Fruit fly (Drosophila melanogaster) whole organism, prepupa: Measurements from ENCODE around the gene RnpS1.

Experiments used
- CG10631 ChIP-seq: fragments of 200-800 bp; sonication (Bioruptor generic); optimal IDR thresholded peaks from 2 replicates; lab custom pipeline; 2016; ENCODE audit warnings: missing biosample characterization, missing genetic modification characterization
- CG10669 ChIP-seq: fragments of 200-800 bp; sonication (Bioruptor generic); optimal IDR thresholded peaks from 3 replicates; lab custom pipeline; 2018; ENCODE audit warnings: missing biosample characterization, mild to moderate bottlenecking, missing genetic modification characterization, moderate library complexity
- CG11294 ChIP-seq: fragments of 200-800 bp; sonication (Bioruptor generic); IDR thresholded peaks from 2 replicates; pipeline ENCODE4 v1.3.6; 2022; ENCODE audit warnings: missing biosample characterization, missing genetic modification characterization
- CG11902 ChIP-seq: fragments of 200-800 bp; sonication (Bioruptor generic); optimal IDR thresholded peaks from 3 replicates; lab custom pipeline; 2016; ENCODE audit warnings: missing biosample characterization, missing genetic modification characterization
- CG15336 ChIP-seq: fragments of 200-800 bp; sonication (Bioruptor generic); IDR thresholded peaks from 2 replicates; pipeline ENCODE4 v1.3.6; 2022; ENCODE audit warnings: missing biosample characterization, missing genetic modification characterization
- CG31627 ChIP-seq: fragments of 200-800 bp; sonication (Bioruptor generic); optimal IDR thresholded peaks from 3 replicates; lab custom pipeline; 2016; ENCODE audit warnings: missing biosample characterization, missing genetic modification characterization
- CG32006 ChIP-seq: fragments of 200-800 bp; sonication (Bioruptor generic); optimal IDR thresholded peaks from 3 replicates; lab custom pipeline; 2017; ENCODE audit warnings: missing biosample characterization, mild to moderate bottlenecking, missing genetic modification characterization
- CG34406 ChIP-seq: fragments of 200-800 bp; sonication (Bioruptor generic); optimal IDR thresholded peaks from 3 replicates; lab custom pipeline; 2016; ENCODE audit warnings: missing biosample characterization, missing genetic modification characterization
- CG3919 ChIP-seq: fragments of 200-800 bp; sonication (Bioruptor generic); optimal IDR thresholded peaks from 3 replicates; lab custom pipeline; 2016; ENCODE audit warnings: missing biosample characterization, missing genetic modification characterization
- CG4318 ChIP-seq: fragments of 200-800 bp; sonication (Bioruptor generic); optimal IDR thresholded peaks from 3 replicates; lab custom pipeline; 2017; ENCODE audit warnings: missing biosample characterization, mild to moderate bottlenecking, missing genetic modification characterization
- CG6163 ChIP-seq: fragments of 200-800 bp; sonication (Bioruptor generic); IDR thresholded peaks from 3 replicates; pipeline ENCODE4 v1.3.6; 2022; ENCODE audit warnings: missing biosample characterization, missing genetic modification characterization
- CG6276 ChIP-seq: fragments of 200-800 bp; sonication (Bioruptor generic); optimal IDR thresholded peaks from 2 replicates; lab custom pipeline; 2017; ENCODE audit warnings: missing biosample characterization, mild to moderate bottlenecking, missing genetic modification characterization
- CG6792 ChIP-seq: fragments of 200-800 bp; sonication (Bioruptor generic); optimal IDR thresholded peaks from 3 replicates; lab custom pipeline; 2016; ENCODE audit warnings: missing biosample characterization, missing genetic modification characterization
- CG6808 ChIP-seq: fragments of 200-800 bp; sonication (Bioruptor generic); optimal IDR thresholded peaks from 3 replicates; lab custom pipeline; 2017; ENCODE audit warnings: missing biosample characterization, missing genetic modification characterization, mild to moderate bottlenecking, moderate library complexity, missing genetic modification reagents
- CG7368 ChIP-seq: fragments of 200-800 bp; sonication (Bioruptor generic); optimal IDR thresholded peaks from 3 replicates; lab custom pipeline; 2016; ENCODE audit warnings: missing biosample characterization, missing genetic modification characterization
- CG8119 ChIP-seq: fragments of 200-800 bp; sonication (Bioruptor generic); IDR thresholded peaks from 3 replicates; pipeline ENCODE4 v1.3.6; 2022; ENCODE audit warnings: missing biosample characterization, missing genetic modification characterization
- CG8319 ChIP-seq: fragments of 200-800 bp; sonication (Bioruptor generic); optimal IDR thresholded peaks from 3 replicates; lab custom pipeline; 2016; ENCODE audit warnings: missing biosample characterization, missing genetic modification characterization
- CG8632 ChIP-seq: fragments of 200-800 bp; sonication (Bioruptor generic); optimal IDR thresholded peaks from 3 replicates; lab custom pipeline; 2016; ENCODE audit warnings: missing biosample characterization, missing genetic modification characterization
- CG9139 ChIP-seq: fragments of 200-800 bp; sonication (Bioruptor generic); optimal IDR thresholded peaks from 3 replicates; lab custom pipeline; 2017; ENCODE audit warnings: missing biosample characterization, mild to moderate bottlenecking, missing genetic modification characterization
- Eip75B ChIP-seq: fragments of 200-800 bp; sonication (Bioruptor generic); optimal IDR thresholded peaks from 3 replicates; lab custom pipeline; 2016; ENCODE audit warnings: missing biosample characterization, missing genetic modification characterization
- Eip78C ChIP-seq: fragments of 200-800 bp; sonication (Bioruptor generic); peaks from one replicate; lab custom pipeline; 2016; ENCODE audit warnings: missing biosample characterization, missing genetic modification characterization
- Ets21C ChIP-seq: fragments of 200-800 bp; sonication (Bioruptor generic); optimal IDR thresholded peaks from 3 replicates; lab custom pipeline; 2016; ENCODE audit warnings: missing biosample characterization, missing genetic modification characterization
- Ets96B ChIP-seq: fragments of 200-800 bp; optimal IDR thresholded peaks from 2 replicates; lab custom pipeline; 2019; ENCODE audit warnings: missing biosample characterization, mild to moderate bottlenecking, missing genetic modification characterization, moderate library complexity
- Gug ChIP-seq: fragments of 200-800 bp; sonication (Bioruptor generic); IDR thresholded peaks from 2 replicates; pipeline ENCODE4 v1.3.6; 2022; ENCODE audit warnings: missing biosample characterization, missing genetic modification characterization
- Hr38 ChIP-seq: sonication (Bioruptor generic); optimal IDR thresholded peaks from 2 replicates; lab custom pipeline; 2016; ENCODE audit warnings: missing biosample characterization, missing genetic modification characterization
- Hr39 ChIP-seq: fragments of 200-800 bp; sonication (Bioruptor generic); optimal IDR thresholded peaks from 2 replicates; lab custom pipeline; 2016; ENCODE audit warnings: missing biosample characterization, missing genetic modification characterization
- Hr4 ChIP-seq: fragments of 200-800 bp; sonication (Bioruptor generic); optimal IDR thresholded peaks from 3 replicates; lab custom pipeline; 2016; ENCODE audit warnings: missing biosample characterization, missing genetic modification characterization
- Lpt ChIP-seq: fragments of 200-800 bp; sonication (Bioruptor generic); optimal IDR thresholded peaks from 3 replicates; lab custom pipeline; 2016; ENCODE audit warnings: missing biosample characterization, missing genetic modification characterization
- Met ChIP-seq: fragments of 200-800 bp; sonication (Bioruptor generic); optimal IDR thresholded peaks from 3 replicates; lab custom pipeline; 2016; ENCODE audit warnings: missing biosample characterization, missing genetic modification characterization
- OdsH ChIP-seq: fragments of 200-800 bp; sonication (Bioruptor generic); optimal IDR thresholded peaks from 3 replicates; lab custom pipeline; 2016; ENCODE audit warnings: missing biosample characterization, missing genetic modification characterization
- Smox ChIP-seq: fragments of 200-800 bp; sonication (Bioruptor generic); optimal IDR thresholded peaks from 3 replicates; lab custom pipeline; 2016; ENCODE audit warnings: missing biosample characterization, missing genetic modification characterization
- Sox102F ChIP-seq: fragments of 200-800 bp; sonication (Bioruptor generic); optimal IDR thresholded peaks from 2 replicates; lab custom pipeline; 2016; ENCODE audit warnings: missing biosample characterization, mild to moderate bottlenecking, missing genetic modification characterization
- Sox14 ChIP-seq: fragments of 200-800 bp; sonication (Bioruptor generic); optimal IDR thresholded peaks from 3 replicates; lab custom pipeline; 2016; ENCODE audit warnings: missing biosample characterization, missing genetic modification characterization
- Sox15 ChIP-seq: fragments of 200-800 bp; sonication (Bioruptor generic); optimal IDR thresholded peaks from 3 replicates; lab custom pipeline; 2016; ENCODE audit warnings: missing biosample characterization, missing genetic modification characterization
- achi ChIP-seq: fragments of 200-800 bp; sonication (Bioruptor generic); optimal IDR thresholded peaks from 3 replicates; lab custom pipeline; 2016; ENCODE audit warnings: missing biosample characterization, missing genetic modification characterization
- dac ChIP-seq: fragments of 200-800 bp; sonication (Bioruptor generic); optimal IDR thresholded peaks from 2 replicates; lab custom pipeline; 2017; ENCODE audit warnings: missing biosample characterization, mild to moderate bottlenecking, missing genetic modification characterization
- dsx ChIP-seq: fragments of 200-800 bp; optimal IDR thresholded peaks from 3 replicates; lab custom pipeline; 2019; ENCODE audit warnings: missing biosample characterization, mild to moderate bottlenecking, missing genetic modification characterization, moderate library complexity; ENCODE audit not compliant: poor library complexity, severe bottlenecking
- eg ChIP-seq: fragments of 200-800 bp; sonication (Bioruptor generic); IDR thresholded peaks from 3 replicates; pipeline ENCODE4 v1.3.6; 2022; ENCODE audit warnings: missing biosample characterization, missing genetic modification characterization
- esn ChIP-seq: fragments of 200-800 bp; sonication (Bioruptor generic); optimal IDR thresholded peaks from 2 replicates; lab custom pipeline; 2016; ENCODE audit warnings: missing biosample characterization, mild to moderate bottlenecking, missing genetic modification characterization, moderate library complexity
- fd59A ChIP-seq: fragments of 200-800 bp; sonication (Bioruptor generic); optimal IDR thresholded peaks from 2 replicates; lab custom pipeline; 2017; ENCODE audit warnings: missing biosample characterization, mild to moderate bottlenecking, missing genetic modification characterization, missing genetic modification reagents
- fd85E ChIP-seq: fragments of 200-800 bp; sonication (Bioruptor generic); optimal IDR thresholded peaks from 3 replicates; lab custom pipeline; 2016; ENCODE audit warnings: missing biosample characterization, missing genetic modification characterization
- lz ChIP-seq: fragments of 200-800 bp; sonication (Bioruptor generic); optimal IDR thresholded peaks from 3 replicates; lab custom pipeline; 2016; ENCODE audit warnings: missing biosample characterization, missing genetic modification characterization
- pdm3 ChIP-seq: fragments of 200-800 bp; sonication (Bioruptor generic); optimal IDR thresholded peaks from 3 replicates; lab custom pipeline; 2016; ENCODE audit warnings: missing biosample characterization, missing genetic modification characterization
- spab ChIP-seq: fragments of 200-800 bp; sonication (Bioruptor generic); optimal IDR thresholded peaks from 2 replicates; lab custom pipeline; 2017; ENCODE audit warnings: missing biosample characterization, mild to moderate bottlenecking, missing genetic modification characterization, missing genetic modification reagents
- ss ChIP-seq, 2 experiments: fragments of 200-800 bp; sonication (Bioruptor generic); optimal IDR thresholded peaks; 2 replicates in 1 of 2; 3 replicates in 1 of 2; lab custom pipeline; 2017 to 2018; ENCODE audit warnings: mild to moderate bottlenecking in 2 of 2, missing biosample characterization in 2 of 2, missing genetic modification characterization in 2 of 2, moderate library complexity in 1 of 2
- svp ChIP-seq: fragments of 200-800 bp; sonication (Bioruptor generic); peaks from one replicate; lab custom pipeline; 2016; ENCODE audit warnings: missing biosample characterization, missing genetic modification characterization
- vri ChIP-seq: fragments of 200-800 bp; sonication (Bioruptor generic); optimal IDR thresholded peaks from 3 replicates; lab custom pipeline; 2016; ENCODE audit warnings: missing biosample characterization, mild to moderate bottlenecking, missing genetic modification characterization

Gene RnpS1

dm6 chr3R:9533181-9534124 lies 18.4 kb upstream of the RnpS1 start (continued):
- TF ChIP-seq fd59A (GFP tag; lab: Kevin White, UChicago) (peak; percentile 98), CG6276 (GFP tag; lab: Kevin White, UChicago) (peak; percentile 99), CG6163 (GFP tag; lab: Robert Waterston, UW) (peak; percentile 80), CG9139 (GFP tag; lab: Kevin White, UChicago) (peak; percentile 93), Smox (GFP tag; lab: Kevin White, UChicago) (peak; percentile 97), CG8119 (GFP tag; lab: Robert Waterston, UW) (peak; percentile 95), CG6792 (GFP tag; lab: Kevin White, UChicago) (peak; percentile 97), CG10631 (peak; percentile 98), vri (GFP tag; lab: Kevin White, UChicago) (peak; percentile 84), Eip75B (GFP tag; lab: Kevin White, UChicago) (peak; percentile 99), fd85E (GFP tag; lab: Kevin White, UChicago) (peak; percentile 83), CG11294 (GFP tag; lab: Robert Waterston, UW) (peak; percentile 88), Hr4 (GFP tag; lab: Kevin White, UChicago) (peak; percentile 98), Gug (GFP tag; lab: Robert Waterston, UW) (peak; percentile 87), dsx (GFP tag; lab: Kevin White, UChicago) (peak; percentile 84), Hr39 (peak; percentile 96), CG32006 (GFP tag; lab: Kevin White, UChicago) (peak; percentile 99), achi (peak; percentile 97), CG11902 (GFP tag; lab: Kevin White, UChicago) (peak; percentile 93), Met (peak; percentile 98), CG3919 (GFP tag; lab: Kevin White, UChicago) (peak; percentile 97), OdsH (GFP tag; lab: Kevin White, UChicago) (peak; percentile 96), ss (GFP tag; optimal IDR thresholded peaks at IDR 0.05; lab: Kevin White, UChicago) (peak; percentile 94 to 98), CG4318 (GFP tag; lab: Kevin White, UChicago) (peak; percentile 98), CG6808 (peak; percentile 97), spab (GFP tag; lab: Kevin White, UChicago) (peak; percentile 98), CG8632 (peak; percentile 96), lz (GFP tag; lab: Kevin White, UChicago) (peak; percentile 98), eg (peak; percentile 89), CG10669 (peak; percentile 95), CG34406 (GFP tag; lab: Kevin White, UChicago) (peak; percentile 96), CG7368 (peak; percentile 95), esn (peak; percentile 99), Lpt (peak; percentile 96), Ets96B (tag; lab: Kevin White, UChicago) (peak; percentile 95), svp (GFP tag; lab: Kevin White, UChicago) (peak; percentile 99), CG31627 (peak; percentile 96), Eip78C (GFP tag; lab: Kevin White, UChicago) (peak; percentile 100), Hr38 (no peak), Sox14 (peak; percentile 98), CG8319 (GFP tag; lab: Kevin White, UChicago) (peak; percentile 94)

DNA sequence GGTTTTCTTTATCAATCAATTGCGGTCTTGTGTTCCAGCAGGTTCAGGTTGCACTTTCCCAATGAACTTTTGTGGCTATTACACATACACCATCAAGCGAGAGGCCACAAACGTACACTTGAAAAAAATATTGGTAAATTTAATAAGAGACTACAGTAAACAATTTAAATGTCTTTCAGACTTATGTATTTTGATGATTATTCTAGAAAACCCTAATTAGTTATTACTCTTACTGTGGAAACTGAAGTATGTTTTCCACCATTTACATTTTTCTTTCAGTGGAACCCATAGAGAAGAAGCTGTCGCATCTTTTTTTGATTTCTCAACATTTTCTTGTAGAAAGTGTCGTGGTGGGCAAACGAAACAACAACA lies 17.7 kb upstream of the RnpS1 start:
- TF ChIP-seq Ets96B (tag; lab: Kevin White, UChicago) (peak; percentile 84), Eip78C (GFP tag; lab: Kevin White, UChicago) (peak; percentile 97), Sox102F (GFP tag; lab: Kevin White, UChicago) (peak; percentile 90), lz (GFP tag; lab: Kevin White, UChicago) (peak; percentile 87), dsx (GFP tag; lab: Kevin White, UChicago) (peak; percentile 80), Ets21C (GFP tag; lab: Kevin White, UChicago) (peak; percentile 75), Eip75B (GFP tag; lab: Kevin White, UChicago) (peak; percentile 87), CG6276 (GFP tag; lab: Kevin White, UChicago) (peak; percentile 86), Sox14 (peak; percentile 93), CG7368 (peak; percentile 82), CG6808 (no peak), CG6163 (GFP tag; lab: Robert Waterston, UW) (no peak; the same call in none of the 3 replicates), CG15336 (GFP tag; lab: Robert Waterston, UW) (peak; percentile 94), pdm3 (peak; percentile 93), CG10669 (peak; percentile 84), CG4318 (GFP tag; lab: Kevin White, UChicago) (peak; percentile 85), CG3919 (GFP tag; lab: Kevin White, UChicago) (peak; percentile 92), CG11902 (GFP tag; lab: Kevin White, UChicago) (peak; percentile 83), dac (peak; percentile 74), CG8319 (GFP tag; lab: Kevin White, UChicago) (peak; percentile 83), Sox15 (GFP tag; lab: Kevin White, UChicago) (peak; percentile 81), achi (peak; percentile 92), spab (GFP tag; lab: Kevin White, UChicago) (peak; percentile 79), Hr4 (GFP tag; lab: Kevin White, UChicago) (peak; percentile 95), CG8632 (peak; percentile 91)
